Worm (Caenorhabditis elegans) whole organism, L4 larva: Measurements from ENCODE around the gene C49H3.4.

ENCODE experiments used
- F37D6.2 ChIP-seq: sonication (generic microtip); optimal IDR thresholded peaks from 2 replicates; lab custom pipeline; 2016; ENCODE audit warnings: mild to moderate bottlenecking, missing genetic modification characterization, missing compliant biosample characterization
- daf-19 ChIP-seq: fragments of 200-800 bp; sonication (Bioruptor generic); conservative IDR thresholded peaks from 2 replicates; pipeline ENCODE4 v1.3.6; 2022; ENCODE audit warnings: missing genetic modification characterization, missing compliant biosample characterization
- hmg-1.1 ChIP-seq: fragments of 200-800 bp; sonication (Bioruptor generic); IDR thresholded peaks from 2 replicates; pipeline ENCODE4 v1.3.6; 2022; ENCODE audit warnings: missing genetic modification reagents, missing genetic modification characterization, missing compliant biosample characterization
- unc-62 ChIP-seq, 3 experiments: fragments of 150-350 bp in 1 of 3; sonication (generic microtip); optimal IDR thresholded peaks in 2 of 3; peaks in 1 of 3; 1 replicate in 1 of 3; 2 replicates in 2 of 3; lab custom pipeline; 2014 to 2017; ENCODE audit warnings: missing biosample characterization in 3 of 3, missing genetic modification characterization in 3 of 3, missing genetic modification reagents in 3 of 3, missing genotype in 1 of 3

DNA sequence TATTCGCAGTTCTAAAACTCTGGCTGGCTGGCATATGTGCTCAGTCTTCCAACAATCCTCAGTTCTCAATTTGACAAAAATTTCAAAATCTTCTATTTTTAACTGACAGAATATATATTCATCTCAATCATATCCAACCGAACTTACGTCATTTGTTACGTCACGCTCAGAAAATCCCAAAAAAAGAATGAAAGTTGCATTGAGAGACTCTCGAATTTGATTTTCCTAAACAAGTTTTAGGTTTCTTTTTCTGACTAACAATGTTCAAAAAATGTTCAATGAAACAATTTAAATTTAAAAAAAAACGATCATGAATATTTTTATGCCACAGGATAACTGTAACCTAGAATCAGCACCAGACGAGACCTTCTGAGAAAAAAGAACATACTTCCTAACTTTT, 17.1 kb upstream of the C49H3.4 start:
- TF ChIP-seq daf-19 (no peak), hmg-1.1 (GFP tag; lab: Robert Waterston, UW) (no peak), F37D6.2 (no peak), unc-62 (GFP tag; optimal IDR thresholded peaks at IDR 0.05 in 1 of 2; lab: Kevin White, UChicago) (no peak), unc-62 (tag; optimal IDR thresholded peaks at IDR 0.05; lab: Kevin White, UChicago) (no peak)
